Fruit fly (Drosophila melanogaster): ENCODE measurements around the gene CG13312.

The CG13312 gene

DNA sequence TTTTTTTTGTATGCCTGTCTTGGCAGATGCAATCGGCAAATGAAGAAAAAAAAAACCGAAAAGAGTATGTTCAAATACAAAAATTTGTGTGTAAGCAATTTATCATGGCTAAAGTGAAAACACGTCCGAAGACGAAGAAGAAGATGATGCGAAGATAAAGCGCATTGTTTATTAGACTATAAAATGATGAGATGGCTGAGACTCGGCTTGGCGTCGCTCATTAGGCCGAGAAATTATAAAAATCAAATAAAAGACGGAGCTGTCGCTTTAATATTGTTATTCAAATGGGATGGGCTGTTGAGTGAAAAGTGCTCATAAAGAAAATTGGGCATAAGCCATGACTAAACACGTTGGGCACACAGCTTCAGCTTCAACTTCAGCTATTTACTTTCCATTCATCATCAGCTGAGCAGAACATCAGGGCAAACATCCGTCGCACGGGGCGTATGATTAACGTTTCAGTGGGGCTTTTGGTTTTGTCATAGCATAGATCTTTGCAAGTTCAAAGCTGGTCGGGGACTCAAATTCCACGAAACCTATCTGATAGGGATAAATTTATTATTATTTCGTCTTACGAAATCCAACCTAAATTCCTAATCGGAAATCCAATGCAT lies 36.3 kb downstream of the CG13312 start (continued):
- no peak for TF ChIP-seq CG9609 (GFP tag; optimal IDR thresholded peaks at IDR 0.05)
- TF ChIP-seq CG15073 (GFP tag; optimal IDR thresholded peaks at IDR 0.05) = no peak
- no peak for TF ChIP-seq BtbVII (GFP tag; optimal IDR thresholded peaks at IDR 0.05)
- TF ChIP-seq CG33213 (GFP tag; optimal IDR thresholded peaks at IDR 0.05) = no peak
- TF ChIP-seq h (optimal IDR thresholded peaks at IDR 0.05) = no peak
- no peak for TF ChIP-seq CG9876 (GFP tag; optimal IDR thresholded peaks at IDR 0.05)
- peak; percentile 78 for TF ChIP-seq pros (GFP tag; optimal IDR thresholded peaks at IDR 0.05)
- TF ChIP-seq pnt (GFP tag; optimal IDR thresholded peaks at IDR 0.05) = no peak
- peak; percentile 47 for TF ChIP-seq kni (GFP tag; optimal IDR thresholded peaks at IDR 0.05)
- TF ChIP-seq Elba2 (GFP tag; optimal IDR thresholded peaks at IDR 0.05) = no peak
- TF ChIP-seq Hr78 (GFP tag; optimal IDR thresholded peaks at IDR 0.05) = no peak
- TF ChIP-seq CG9797 (GFP tag; optimal IDR thresholded peaks at IDR 0.05) = no peak
- peak; percentile 88 for TF ChIP-seq Awh (GFP tag; IDR thresholded peaks at IDR 0.05)
- no peak for TF ChIP-seq Xbp1 (GFP tag; optimal IDR thresholded peaks at IDR 0.05)
- TF ChIP-seq CG6683 (GFP tag; optimal IDR thresholded peaks at IDR 0.05) = no peak
- TF ChIP-seq CG5953 (GFP tag; IDR thresholded peaks at IDR 0.05) = no peak
- peak; percentile 51 for TF ChIP-seq ATbp (GFP tag; optimal IDR thresholded peaks at IDR 0.05)

DNA sequence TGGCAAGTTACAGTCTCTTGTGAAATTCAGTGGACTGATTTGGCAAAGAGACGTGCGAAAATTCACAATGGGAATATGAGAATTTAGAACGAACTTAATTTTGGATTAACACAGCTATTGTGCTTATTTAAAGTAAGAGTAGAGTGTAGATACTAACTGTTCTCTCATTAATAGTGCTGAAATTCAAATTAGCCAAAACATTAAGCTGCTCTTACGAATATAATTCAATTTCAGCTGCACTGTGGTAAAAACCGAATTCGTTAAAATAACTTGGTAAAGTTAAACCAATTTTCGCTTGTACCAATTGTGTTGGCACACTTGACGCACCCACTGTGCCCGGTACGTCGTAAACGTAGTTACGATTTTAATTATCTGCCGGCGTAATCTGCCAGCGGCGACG lies 39.1 kb downstream of the CG13312 start:
- peak; percentile 23 for TF ChIP-seq CG9817 (tag; optimal IDR thresholded peaks at IDR 0.05)
- TF ChIP-seq fd102C (GFP tag; optimal IDR thresholded peaks at IDR 0.05) = no peak
- TF ChIP-seq jumu (GFP tag; optimal IDR thresholded peaks at IDR 0.05) = no peak
- TF ChIP-seq CG6854 (GFP tag; optimal IDR thresholded peaks at IDR 0.05) = peak; percentile 20
- TF ChIP-seq zfh1 (GFP tag; IDR thresholded peaks at IDR 0.05) = no peak
- TF ChIP-seq ATbp (GFP tag; optimal IDR thresholded peaks at IDR 0.05) = no peak
- TF ChIP-seq CG34376 (GFP tag; optimal IDR thresholded peaks at IDR 0.05) = peak; percentile 8
- no peak for TF ChIP-seq tll (GFP tag; optimal IDR thresholded peaks at IDR 0.05)
- peak; percentile 4 for TF ChIP-seq CG12299 (tag; optimal IDR thresholded peaks at IDR 0.05)
- no peak for TF ChIP-seq CG34422 (GFP tag; IDR thresholded peaks at IDR 0.05)
- no peak for TF ChIP-seq salm (tag; optimal IDR thresholded peaks at IDR 0.05)
- no peak for TF ChIP-seq CG3838 (GFP tag; optimal IDR thresholded peaks at IDR 0.05)
- no peak for TF ChIP-seq ttk (GFP tag; IDR thresholded peaks at IDR 0.05)
- TF ChIP-seq CG14667 (GFP tag; IDR thresholded peaks at IDR 0.05) = peak; percentile 8; the same call in 1 of the 2 replicates
- TF ChIP-seq CoRest (tag; optimal IDR thresholded peaks at IDR 0.05) = peak; percentile 67
- peak; percentile 62 for TF ChIP-seq CG9215 (GFP tag; IDR thresholded peaks at IDR 0.05)
- no peak for TF ChIP-seq ssp (GFP tag; IDR thresholded peaks at IDR 0.05)
- TF ChIP-seq exex (tag; optimal IDR thresholded peaks at IDR 0.05) = no peak
- no peak for TF ChIP-seq CG18764 (GFP tag; optimal IDR thresholded peaks at IDR 0.05)
- no peak for TF ChIP-seq CG8359 (GFP tag; optimal IDR thresholded peaks at IDR 0.05; ENCODE audit: borderline replicate concordance)
- no peak for TF ChIP-seq Xrp1 (GFP tag; IDR thresholded peaks at IDR 0.05)
- peak; percentile 12 for TF ChIP-seq CG18011 (GFP tag; optimal IDR thresholded peaks at IDR 0.05)
- peak; percentile 58 for TF ChIP-seq CG12659 (GFP tag; optimal IDR thresholded peaks at IDR 0.05)
- peak; percentile 32 for TF ChIP-seq Max (GFP tag; optimal IDR thresholded peaks at IDR 0.05)
- TF ChIP-seq sim (GFP tag; IDR thresholded peaks at IDR 0.05) = no peak
- no peak for TF ChIP-seq prd (optimal IDR thresholded peaks at IDR 0.05)
- peak; percentile 58; the same call in 2 of the 3 replicates for TF ChIP-seq prd (GFP tag; IDR thresholded peaks at IDR 0.05)
- TF ChIP-seq Hr78 (GFP tag; optimal IDR thresholded peaks at IDR 0.05) = no peak
- peak; percentile 48; the same call in 1 of the 2 replicates for TF ChIP-seq CG32767 (GFP tag; IDR thresholded peaks at IDR 0.05)
- no peak for TF ChIP-seq otp (GFP tag; IDR thresholded peaks at IDR 0.05)
- TF ChIP-seq sens-2 (GFP tag; IDR thresholded peaks at IDR 0.05) = no peak
- TF ChIP-seq z (GFP tag; IDR thresholded peaks at IDR 0.05) = no peak
- TF ChIP-seq sens (GFP tag) = peak; percentile 72
- TF ChIP-seq Lim3 (GFP tag; IDR thresholded peaks at IDR 0.05) = no peak
- peak; percentile 57 for TF ChIP-seq CG7786 (GFP tag; optimal IDR thresholded peaks at IDR 0.05)
- no peak for TF ChIP-seq CG1647 (GFP tag; optimal IDR thresholded peaks at IDR 0.05)
